Fruit fly (Drosophila melanogaster) whole organism, embryonic: ENCODE data around the gene Cp16.

Experiments
- CG3726 ChIP-seq: fragments of 200-800 bp; sonication (Bioruptor generic); IDR thresholded peaks from 3 replicates; pipeline ENCODE4, ENCODE4 v1.3.6; 2022; ENCODE audit warnings: missing biosample characterization, missing genetic modification characterization
- CG6254 ChIP-seq: fragments of 200-800 bp; sonication (Bioruptor generic); optimal IDR thresholded peaks from 3 replicates; lab custom pipeline; 2017; ENCODE audit warnings: mild to moderate bottlenecking, missing biosample characterization, missing genetic modification reagents, missing genetic modification characterization
- CG6854 ChIP-seq: fragments of 200-800 bp; sonication (Bioruptor generic); optimal IDR thresholded peaks from 3 replicates; lab custom pipeline; 2017; ENCODE audit warnings: missing biosample characterization, mild to moderate bottlenecking, missing genetic modification characterization
- H2.0 ChIP-seq: fragments of 200-800 bp; sonication (Bioruptor generic); IDR thresholded peaks from 2 replicates; pipeline ENCODE4 v1.3.6; 2022; ENCODE audit warnings: missing biosample characterization, missing genetic modification characterization
- Kr ChIP-seq: fragments of 200-800 bp; sonication (Bioruptor generic); optimal IDR thresholded peaks from 2 replicates; lab custom pipeline; 2017; ENCODE audit warnings: missing biosample characterization, mild to moderate bottlenecking, missing genetic modification characterization
- Spps ChIP-seq: fragments of 200-800 bp; sonication (Bioruptor generic); optimal IDR thresholded peaks from 2 replicates; lab custom pipeline; 2018; ENCODE audit warnings: missing biosample characterization, mild to moderate bottlenecking, missing genetic modification characterization
- cas ChIP-seq: fragments of 200-800 bp; sonication (Bioruptor generic); IDR thresholded peaks from 2 replicates; pipeline ENCODE4 v1.3.6; 2022; ENCODE audit warnings: missing biosample characterization, missing genetic modification characterization
- sim ChIP-seq: fragments of 200-800 bp; sonication (Bioruptor generic); IDR thresholded peaks from 2 replicates; pipeline ENCODE4 v1.3.6; 2022; ENCODE audit warnings: missing biosample characterization, missing genetic modification characterization
- z ChIP-seq: fragments of 200-800 bp; sonication (Bioruptor generic); IDR thresholded peaks from 3 replicates; pipeline ENCODE4 v1.3.6; 2022; ENCODE audit warnings: missing biosample characterization, missing genetic modification characterization

- TF ChIP-seq H2.0 (peak; percentile 94), CG6254 (GFP tag; lab: Kevin White, UChicago) (peak; percentile 82), CG6854 (GFP tag; lab: Kevin White, UChicago) (peak; percentile 92), Spps (tag; lab: Kevin White, UChicago) (peak; percentile 81), Kr (GFP tag; lab: Kevin White, UChicago) (no peak), CG3726 (GFP tag; lab: Robert Waterston, UW) (peak; percentile 90; the same call in 2 of the 3 replicates), z (peak; percentile 11; the same call in 1 of the 3 replicates), sim (GFP tag; lab: Robert Waterston, UW) (no peak), cas (GFP tag; lab: Robert Waterston, UW) (peak; percentile 93)
Observed at dm6 chr3L:8721145-8721544, 10.6 kb upstream of the Cp16 start, which contains the start of the genes CG32022 and CG6511.
